Worm (Caenorhabditis elegans): ENCODE data around the gene str-1.

DNA sequence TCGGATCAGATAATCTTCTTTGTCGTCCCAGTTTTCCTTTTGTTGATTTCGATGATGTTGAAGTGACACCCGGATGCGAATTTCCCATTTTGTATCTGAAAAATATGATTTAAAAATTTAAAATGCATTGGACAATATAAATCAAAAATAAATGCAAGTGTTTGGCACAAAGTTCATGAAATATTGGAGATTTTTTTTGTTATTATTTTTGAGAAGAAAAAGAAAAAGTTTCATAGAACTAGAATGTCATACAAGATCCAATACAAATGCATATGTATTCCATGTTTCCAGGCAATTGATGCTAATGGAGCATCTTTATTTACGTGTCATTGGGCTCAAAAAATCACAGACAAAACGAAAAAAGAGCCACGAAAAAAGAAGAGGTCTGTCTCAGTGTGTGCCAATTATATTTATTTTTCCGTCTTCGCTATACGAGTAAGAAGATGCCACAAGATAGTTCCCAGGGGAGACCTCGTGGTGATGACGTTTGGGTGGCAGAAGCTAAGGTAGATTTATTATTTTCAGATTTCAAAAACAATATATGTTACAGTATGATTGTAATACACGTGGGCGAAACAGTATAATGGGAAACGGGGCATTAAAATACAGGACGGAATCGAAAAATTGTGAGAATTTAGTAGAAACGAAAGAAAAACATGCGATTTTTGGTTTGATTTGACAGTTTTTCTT lies 46.0 kb downstream of the str-1 start, which contains the start of the genes glb-23 and R13A1.1:
- no peak for TF ChIP-seq cog-1 (tag; optimal IDR thresholded peaks at IDR 0.05)
- TF ChIP-seq med-1 (GFP tag; optimal IDR thresholded peaks at IDR 0.05; ENCODE audit: insufficient read depth) = no peak
- TF ChIP-seq flt-1 (GFP tag; IDR thresholded peaks at IDR 0.05) = no peak
